Fruit fly (Drosophila melanogaster) whole organism, embryonic: ENCODE measurements around the gene CG11095.

Experiments used
- Adf1 ChIP-seq: fragments of 200-800 bp; sonication (Bioruptor generic); IDR thresholded peaks from 2 replicates; pipeline ENCODE4 v1.3.6; 2022; ENCODE audit warnings: missing biosample characterization, missing genetic modification characterization
- B-H1 ChIP-seq: fragments of 200-800 bp; sonication (Bioruptor generic); IDR thresholded peaks from 3 replicates; pipeline ENCODE4 v1.3.6; 2022; ENCODE audit warnings: missing biosample characterization, missing genetic modification characterization
- CG11504 ChIP-seq: fragments of 200-800 bp; sonication (Bioruptor generic); optimal IDR thresholded peaks from 3 replicates; lab custom pipeline; 2019; ENCODE audit warnings: missing biosample characterization, mild to moderate bottlenecking, missing genetic modification characterization, moderate library complexity
- CG12391 ChIP-seq: fragments of 200-800 bp; sonication (Bioruptor generic); optimal IDR thresholded peaks from 3 replicates; lab custom pipeline; 2018; ENCODE audit warnings: missing biosample characterization, mild to moderate bottlenecking, missing genetic modification characterization, moderate library complexity
- CG12659 ChIP-seq: fragments of 200-800 bp; sonication (Bioruptor generic); optimal IDR thresholded peaks from 3 replicates; lab custom pipeline; 2017; ENCODE audit warnings: mild to moderate bottlenecking, missing biosample characterization, missing genetic modification reagents, missing genetic modification characterization
- CG1603 ChIP-seq: fragments of 200-800 bp; sonication (Bioruptor generic); optimal IDR thresholded peaks from 2 replicates; lab custom pipeline; 2019; ENCODE audit warnings: missing biosample characterization, mild to moderate bottlenecking, missing genetic modification characterization, moderate library complexity
- CG17385 ChIP-seq: fragments of 200-800 bp; sonication (Bioruptor generic); optimal IDR thresholded peaks from 3 replicates; lab custom pipeline; 2018; ENCODE audit warnings: missing biosample characterization, mild to moderate bottlenecking, missing genetic modification characterization
- CG2116 ChIP-seq: fragments of 200-800 bp; sonication (Bioruptor generic); optimal IDR thresholded peaks from 3 replicates; lab custom pipeline; 2018; ENCODE audit warnings: missing biosample characterization, mild to moderate bottlenecking, missing genetic modification characterization
- CG2120 ChIP-seq: fragments of 200-800 bp; sonication (Bioruptor generic); optimal IDR thresholded peaks from 3 replicates; lab custom pipeline; 2016; ENCODE audit warnings: missing biosample characterization, missing genetic modification characterization
- CG30431 ChIP-seq: fragments of 200-800 bp; sonication (Bioruptor generic); optimal IDR thresholded peaks from 2 replicates; lab custom pipeline; 2017; ENCODE audit warnings: missing biosample characterization, missing genetic modification characterization
- CG32767 ChIP-seq: fragments of 200-800 bp; sonication (Bioruptor generic); IDR thresholded peaks from 2 replicates; pipeline ENCODE4 v1.3.6; 2022; ENCODE audit warnings: missing biosample characterization, missing genetic modification characterization
- CG4424 ChIP-seq: fragments of 200-800 bp; sonication (Bioruptor generic); optimal IDR thresholded peaks from 3 replicates; lab custom pipeline; 2016; ENCODE audit warnings: missing biosample characterization, missing genetic modification characterization
- CG5245 ChIP-seq: fragments of 200-800 bp; sonication (Bioruptor generic); optimal IDR thresholded peaks from 3 replicates; lab custom pipeline; 2016; ENCODE audit warnings: missing biosample characterization, missing genetic modification characterization
- CG9609 ChIP-seq: fragments of 200-800 bp; sonication (Bioruptor generic); optimal IDR thresholded peaks from 3 replicates; lab custom pipeline; 2016; ENCODE audit warnings: missing biosample characterization, missing genetic modification characterization
- CHES-1-like ChIP-seq: fragments of 200-800 bp; sonication (Bioruptor generic); optimal IDR thresholded peaks from 2 replicates; lab custom pipeline; 2016; ENCODE audit warnings: missing biosample characterization, missing genetic modification characterization
- H2.0 ChIP-seq: fragments of 200-800 bp; sonication (Bioruptor generic); IDR thresholded peaks from 2 replicates; pipeline ENCODE4 v1.3.6; 2022; ENCODE audit warnings: missing biosample characterization, missing genetic modification characterization
- Hmr ChIP-seq: fragments of 200-800 bp; sonication (Bioruptor generic); optimal IDR thresholded peaks from 3 replicates; lab custom pipeline; 2017; ENCODE audit warnings: mild to moderate bottlenecking, missing biosample characterization, missing genetic modification reagents, missing genetic modification characterization
- Jarid2 ChIP-seq: fragments of 200-800 bp; sonication (Bioruptor generic); optimal IDR thresholded peaks from 3 replicates; lab custom pipeline; 2017; ENCODE audit warnings: mild to moderate bottlenecking, missing biosample characterization, missing genetic modification reagents, missing genetic modification characterization
- Lpt ChIP-seq: fragments of >200 bp; optimal IDR thresholded peaks from 2 replicates; lab custom pipeline; 2018; ENCODE audit warnings: missing biosample characterization, missing genetic modification characterization
- MBD-R2 ChIP-seq: fragments of 200-800 bp; sonication (Bioruptor generic); IDR thresholded peaks from 2 replicates; pipeline ENCODE4 v1.3.6; 2022; ENCODE audit warnings: missing biosample characterization, missing genetic modification characterization
- PHDP ChIP-seq: fragments of 200-800 bp; sonication (Bioruptor generic); optimal IDR thresholded peaks from 3 replicates; lab custom pipeline; 2018; ENCODE audit warnings: missing biosample characterization, mild to moderate bottlenecking, missing genetic modification characterization, moderate library complexity
- Ravus ChIP-seq: fragments of 200-800 bp; sonication (Bioruptor generic); IDR thresholded peaks from 2 replicates; pipeline ENCODE4 v1.3.6; 2022; ENCODE audit warnings: missing biosample characterization, missing genetic modification characterization
- Scr ChIP-seq: fragments of 200-800 bp; sonication (Bioruptor generic); IDR thresholded peaks from 2 replicates; pipeline ENCODE4 v1.3.6; 2022; ENCODE audit warnings: missing biosample characterization, missing genetic modification characterization; ENCODE audit not compliant: partially characterized antibody
- Sox100B ChIP-seq: fragments of 200-800 bp; sonication (Bioruptor generic); optimal IDR thresholded peaks from 3 replicates; lab custom pipeline; 2018; ENCODE audit warnings: missing biosample characterization, mild to moderate bottlenecking, missing genetic modification characterization
- Sox102F ChIP-seq: fragments of 200-800 bp; sonication (Bioruptor generic); optimal IDR thresholded peaks from 2 replicates; lab custom pipeline; 2018; ENCODE audit warnings: missing biosample characterization, mild to moderate bottlenecking, missing genetic modification characterization, moderate library complexity
- Stat92E ChIP-seq, 3 experiments: fragments of >200 bp in 2 of 3; fragments of 200-800 bp in 1 of 3; sonication (Bioruptor generic) in 1 of 3; optimal IDR thresholded peaks; 2 replicates each; lab custom pipeline; 2017 to 2019; ENCODE audit warnings: missing biosample characterization in 3 of 3, missing genetic modification characterization in 3 of 3, mild to moderate bottlenecking in 1 of 3, moderate library complexity in 1 of 3
- al ChIP-seq: fragments of 200-800 bp; sonication (Bioruptor generic); IDR thresholded peaks from 2 replicates; pipeline ENCODE4 v1.3.6; 2022; ENCODE audit warnings: missing biosample characterization, missing genetic modification characterization
- ara ChIP-seq: fragments of 200-800 bp; sonication (Bioruptor generic); IDR thresholded peaks from 2 replicates; pipeline ENCODE4 v1.3.6; 2022; ENCODE audit warnings: missing biosample characterization, missing genetic modification characterization
- ato ChIP-seq: fragments of 200-800 bp; sonication (Bioruptor generic); IDR thresholded peaks from 2 replicates; pipeline ENCODE4 v1.3.6; 2022; ENCODE audit warnings: missing biosample characterization, missing genetic modification characterization; ENCODE audit not compliant: partially characterized antibody
- bab2 ChIP-seq: fragments of 200-800 bp; sonication (Bioruptor generic); optimal IDR thresholded peaks from 2 replicates; lab custom pipeline; 2016; ENCODE audit warnings: missing biosample characterization, missing genetic modification characterization
- cas ChIP-seq: fragments of 200-800 bp; sonication (Bioruptor generic); IDR thresholded peaks from 2 replicates; pipeline ENCODE4 v1.3.6; 2022; ENCODE audit warnings: missing biosample characterization, missing genetic modification characterization
- caup ChIP-seq: fragments of 200-800 bp; sonication (Bioruptor generic); optimal IDR thresholded peaks from 3 replicates; lab custom pipeline; 2017; ENCODE audit warnings: missing biosample characterization, mild to moderate bottlenecking, missing genetic modification characterization, moderate library complexity; ENCODE audit not compliant: severe bottlenecking
- chn ChIP-seq: fragments of 200-800 bp; sonication (Bioruptor generic); optimal IDR thresholded peaks from 2 replicates; lab custom pipeline; 2016; ENCODE audit warnings: missing biosample characterization, missing genetic modification characterization
- esg ChIP-seq: fragments of 200-800 bp; sonication (Bioruptor generic); conservative IDR thresholded peaks from 2 replicates; pipeline ENCODE4 v1.3.6; 2022; ENCODE audit warnings: missing biosample characterization, missing genetic modification characterization
- exex ChIP-seq: fragments of 200-800 bp; sonication (Bioruptor generic); optimal IDR thresholded peaks from 4 replicates; lab custom pipeline; 2018; ENCODE audit warnings: missing biosample characterization, mild to moderate bottlenecking, missing genetic modification characterization, moderate library complexity
- gro ChIP-seq: fragments of 200-800 bp; sonication (Bioruptor generic); optimal IDR thresholded peaks from 2 replicates; lab custom pipeline; 2016; ENCODE audit warnings: missing biosample characterization, missing genetic modification characterization
- jigr1 ChIP-seq: fragments of 200-800 bp; sonication (Bioruptor generic); IDR thresholded peaks from 3 replicates; pipeline ENCODE4 v1.3.6; 2022; ENCODE audit warnings: missing biosample characterization, missing genetic modification characterization
- kah ChIP-seq: fragments of 200-800 bp; sonication (Bioruptor generic); optimal IDR thresholded peaks from 2 replicates; lab custom pipeline; 2018; ENCODE audit warnings: missing biosample characterization, mild to moderate bottlenecking, missing genetic modification characterization
- lilli ChIP-seq: fragments of 200-800 bp; sonication (Bioruptor generic); optimal IDR thresholded peaks from 3 replicates; lab custom pipeline; 2016; ENCODE audit warnings: missing biosample characterization, missing genetic modification characterization
- nerfin-2 ChIP-seq: fragments of 200-800 bp; sonication (Bioruptor generic); IDR thresholded peaks from 2 replicates; pipeline ENCODE4 v1.3.6; 2022; ENCODE audit warnings: missing biosample characterization, missing genetic modification characterization; ENCODE audit not compliant: partially characterized antibody
- phol ChIP-seq: fragments of 200-800 bp; sonication (Bioruptor generic); optimal IDR thresholded peaks from 3 replicates; lab custom pipeline; 2018; ENCODE audit warnings: missing biosample characterization, mild to moderate bottlenecking, missing genetic modification characterization, moderate library complexity
- pros ChIP-seq: fragments of 200-800 bp; sonication (Bioruptor generic); optimal IDR thresholded peaks from 3 replicates; lab custom pipeline; 2019; ENCODE audit warnings: missing biosample characterization, mild to moderate bottlenecking, missing genetic modification characterization, moderate library complexity
- pzg ChIP-seq: fragments of 200-800 bp; sonication (Bioruptor generic); optimal IDR thresholded peaks from 3 replicates; lab custom pipeline; 2018; ENCODE audit warnings: missing biosample characterization, mild to moderate bottlenecking, missing genetic modification characterization, moderate library complexity
- rib ChIP-seq: fragments of 200-800 bp; sonication (Bioruptor generic); IDR thresholded peaks from 2 replicates; pipeline ENCODE4 v1.3.6; 2022; ENCODE audit warnings: missing biosample characterization, missing genetic modification characterization
- row ChIP-seq: fragments of 200-800 bp; sonication (Bioruptor generic); IDR thresholded peaks from 3 replicates; pipeline ENCODE4 v1.3.6; 2022; ENCODE audit warnings: missing biosample characterization, missing genetic modification characterization
- sisA ChIP-seq: fragments of 200-800 bp; sonication (Bioruptor generic); IDR thresholded peaks from 2 replicates; pipeline ENCODE4 v1.3.6; 2022; ENCODE audit warnings: missing biosample characterization, missing genetic modification characterization
- slou ChIP-seq: fragments of 200-800 bp; sonication (Bioruptor generic); optimal IDR thresholded peaks from 3 replicates; lab custom pipeline; 2016; ENCODE audit warnings: missing biosample characterization, missing genetic modification characterization
- sr ChIP-seq: fragments of 200-800 bp; sonication (Bioruptor generic); IDR thresholded peaks from 3 replicates; pipeline ENCODE4 v1.3.6; 2022; ENCODE audit warnings: missing biosample characterization, missing genetic modification characterization
- tgo ChIP-seq: fragments of 200-800 bp; sonication (Bioruptor generic); IDR thresholded peaks from 3 replicates; pipeline ENCODE4 v1.3.6; 2022; ENCODE audit warnings: missing biosample characterization, missing genetic modification characterization
- tx ChIP-seq: fragments of 200-800 bp; sonication (Bioruptor generic); optimal IDR thresholded peaks from 2 replicates; lab custom pipeline; 2016; ENCODE audit warnings: missing biosample characterization, missing genetic modification characterization
- zen2 ChIP-seq: fragments of 200-800 bp; sonication (Bioruptor generic); IDR thresholded peaks from 3 replicates; pipeline ENCODE4 v1.3.6; 2022; ENCODE audit warnings: missing biosample characterization, missing genetic modification characterization; ENCODE audit not compliant: partially characterized antibody
- zfh1 ChIP-seq: fragments of 200-800 bp; sonication (Bioruptor generic); IDR thresholded peaks from 3 replicates; pipeline ENCODE4 v1.3.6; 2022; ENCODE audit warnings: missing biosample characterization, missing genetic modification characterization

The CG11095 gene

dm6 chrX:13811480-13811879, at the start of gene CG11095 (continued):
- TF ChIP-seq tx (GFP tag; lab: Kevin White, UChicago) (no peak), slou (no peak), lilli (GFP tag; lab: Kevin White, UChicago) (no peak), CG12391 (tag; lab: Kevin White, UChicago) (no peak), CG4424 (GFP tag; lab: Kevin White, UChicago) (no peak), nerfin-2 (GFP tag; lab: Robert Waterston, UW) (no peak), CG2120 (GFP tag; lab: Kevin White, UChicago) (no peak), CG11504 (tag; lab: Kevin White, UChicago) (no peak), Sox100B (no peak), pzg (GFP tag; lab: Kevin White, UChicago) (peak; percentile 47), Ravus (GFP tag; lab: Robert Waterston, UW) (no peak), CG12659 (GFP tag; lab: Kevin White, UChicago) (no peak), MBD-R2 (GFP tag; lab: Robert Waterston, UW) (no peak; the same call in 1 of the 2 replicates), CHES-1-like (GFP tag; lab: Kevin White, UChicago) (no peak), gro (GFP tag; lab: Kevin White, UChicago) (no peak), Lpt (GFP tag; lab: Kevin White, UChicago) (no peak), CG5245 (GFP tag; lab: Kevin White, UChicago) (no peak), CG17385 (GFP tag; lab: Kevin White, UChicago) (no peak), CG30431 (GFP tag; lab: Kevin White, UChicago) (no peak), chn (GFP tag; lab: Kevin White, UChicago) (no peak), Scr (peak; percentile 59), Adf1 (no peak), Stat92E (GFP tag; optimal IDR thresholded peaks at IDR 0.05; lab: Kevin White, UChicago) (no peak), CG9609 (GFP tag; lab: Kevin White, UChicago) (no peak), ara (GFP tag; lab: Robert Waterston, UW) (no peak), H2.0 (no peak), zen2 (GFP tag; lab: Robert Waterston, UW) (0 out of 3 replicates have a peak, but pooled peaks have one; percentile 13), caup (GFP tag; lab: Kevin White, UChicago) (no peak), cas (GFP tag; lab: Robert Waterston, UW) (no peak), pros (GFP tag; lab: Kevin White, UChicago) (no peak), Jarid2 (GFP tag; lab: Kevin White, UChicago) (no peak), rib (GFP tag; lab: Robert Waterston, UW) (no peak), al (GFP tag; lab: Robert Waterston, UW) (no peak), row (no peak), exex (tag; lab: Kevin White, UChicago) (no peak), Sox102F (no peak), esg (GFP tag; lab: Robert Waterston, UW) (no peak), CG2116 (GFP tag; lab: Kevin White, UChicago) (no peak), phol (tag; lab: Kevin White, UChicago) (no peak), kah (no peak), sr (GFP tag; lab: Robert Waterston, UW) (no peak), sisA (GFP tag; lab: Robert Waterston, UW) (no peak), B-H1 (GFP tag; lab: Robert Waterston, UW) (no peak), ato (no peak), zfh1 (GFP tag; lab: Robert Waterston, UW) (no peak), jigr1 (GFP tag; lab: Robert Waterston, UW) (no peak), bab2 (GFP tag; lab: Kevin White, UChicago) (no peak), CG32767 (GFP tag; lab: Robert Waterston, UW) (no peak), PHDP (no peak), CG1603 (tag; lab: Kevin White, UChicago) (peak; percentile 51), tgo (GFP tag; lab: Robert Waterston, UW) (no peak), Hmr (GFP tag; lab: Kevin White, UChicago) (no peak)
